Worm (Caenorhabditis elegans) whole organism, L1 larva: Measurements from ENCODE around the gene F13H8.11.

Source experiments
- blmp-1 ChIP-seq: fragments of 150-350 bp; optimal IDR thresholded peaks from 2 replicates; lab custom pipeline; 2014; ENCODE audit warnings: missing biosample characterization, missing genetic modification characterization
- efl-1 ChIP-seq, 4 experiments: fragments of 150-350 bp; optimal IDR thresholded peaks in 3 of 4; peaks in 1 of 4; 1 replicate in 1 of 4; 2 replicates in 3 of 4; lab custom pipeline; 2014; ENCODE audit warnings: missing biosample characterization in 2 of 4, missing genetic modification characterization in 2 of 4, missing genetic modification reagents in 2 of 4
- egl-27 ChIP-seq, 2 experiments: fragments of 150-350 bp in 1 of 2; sonication (generic microtip); optimal IDR thresholded peaks; 3 replicates each; lab custom pipeline; 2017 to 2018; ENCODE audit warnings: missing biosample characterization in 2 of 2, missing genetic modification characterization in 2 of 2, missing genetic modification reagents in 2 of 2
- fos-1 ChIP-seq: fragments of 150-350 bp; optimal IDR thresholded peaks from 2 replicates; lab custom pipeline; 2014; ENCODE audit warnings: missing biosample characterization, missing genetic modification characterization
- lin-39 ChIP-seq: fragments of 150-350 bp; optimal IDR thresholded peaks from 2 replicates; lab custom pipeline; 2014; ENCODE audit warnings: missing biosample characterization, missing genetic modification reagents, missing genetic modification characterization
- nhr-28 ChIP-seq: fragments of 150-350 bp; optimal IDR thresholded peaks from 2 replicates; lab custom pipeline; 2014; ENCODE audit warnings: missing biosample characterization, missing genetic modification characterization
- pqm-1 ChIP-seq: sonication (generic microtip); optimal IDR thresholded peaks from 3 replicates; lab custom pipeline; 2017; ENCODE audit warnings: missing biosample characterization, missing genetic modification characterization
- unc-62 ChIP-seq: fragments of 150-350 bp; optimal IDR thresholded peaks from 2 replicates; lab custom pipeline; 2014; ENCODE audit warnings: missing biosample characterization, missing genetic modification reagents, missing genetic modification characterization

DNA sequence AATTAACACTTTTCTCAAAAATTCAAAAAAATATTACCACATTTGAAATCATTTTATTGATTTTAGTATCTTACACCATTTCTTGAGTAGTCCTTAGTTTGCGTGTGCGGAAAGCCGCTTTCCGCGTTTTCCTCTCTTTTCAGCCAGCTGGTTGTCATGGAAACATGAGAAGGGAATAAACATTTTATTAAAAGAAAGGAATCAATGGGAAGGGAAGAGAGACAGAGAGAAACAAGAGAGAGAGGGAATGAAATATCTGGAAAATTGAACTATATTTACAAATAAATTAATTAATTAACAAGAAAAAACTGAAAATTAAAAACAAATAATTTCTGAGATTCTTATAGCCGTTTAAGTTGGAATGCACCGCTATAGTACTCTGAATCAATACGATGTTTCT, 40.5 kb downstream of the F13H8.11 start, which contains the start of gene mks-2:
- TF ChIP-seq fos-1 (tag; lab: Kevin White, UChicago) (no peak), nhr-28 (tag; lab: Kevin White, UChicago) (no peak), egl-27 (tag; optimal IDR thresholded peaks at IDR 0.05; lab: Kevin White, UChicago) (no peak), lin-39 (tag; lab: Kevin White, UChicago) (no peak), unc-62 (GFP tag; lab: Kevin White, UChicago) (no peak), efl-1 (optimal IDR thresholded peaks at IDR 0.05; lab: Kevin White, UChicago) (no peak), efl-1 (GFP tag; optimal IDR thresholded peaks at IDR 0.05 in 1 of 2; lab: Kevin White, UChicago) (no peak), blmp-1 (tag; lab: Kevin White, UChicago) (no peak), pqm-1 (tag; lab: Kevin White, UChicago) (no peak)
